Fruit fly (Drosophila melanogaster) whole organism, embryonic: ENCODE results near the gene Atox1.

Experiments
- ATbp ChIP-seq: fragments of 200-800 bp; sonication (Bioruptor generic); optimal IDR thresholded peaks from 2 replicates; lab custom pipeline; 2017; ENCODE audit warnings: missing biosample characterization, mild to moderate bottlenecking, missing genetic modification characterization, missing genetic modification reagents
- Abd-B ChIP-seq: fragments of 200-800 bp; sonication (Bioruptor generic); optimal IDR thresholded peaks from 2 replicates; lab custom pipeline; 2018; ENCODE audit warnings: missing biosample characterization, mild to moderate bottlenecking, missing genetic modification characterization, moderate library complexity
- CG10366 ChIP-seq: fragments of 200-800 bp; sonication (Bioruptor generic); IDR thresholded peaks from 2 replicates; pipeline ENCODE4 v1.3.6; 2022; ENCODE audit warnings: missing biosample characterization, missing genetic modification characterization
- CG14441 ChIP-seq: fragments of 200-800 bp; sonication (Bioruptor generic); IDR thresholded peaks from 2 replicates; pipeline ENCODE4 v1.3.6; 2022; ENCODE audit warnings: missing biosample characterization, missing genetic modification characterization
- CG16779 ChIP-seq: fragments of 200-800 bp; sonication (Bioruptor generic); IDR thresholded peaks from 2 replicates; pipeline ENCODE4 v1.3.6; 2022; ENCODE audit warnings: missing biosample characterization, missing genetic modification characterization
- CG17802 ChIP-seq: fragments of 200-800 bp; sonication (Bioruptor generic); optimal IDR thresholded peaks from 2 replicates; lab custom pipeline; 2018; ENCODE audit warnings: missing biosample characterization, mild to moderate bottlenecking, missing genetic modification characterization, moderate library complexity
- CG1832 ChIP-seq: fragments of 200-800 bp; sonication (Bioruptor generic); optimal IDR thresholded peaks from 2 replicates; lab custom pipeline; 2017; ENCODE audit warnings: missing biosample characterization, mild to moderate bottlenecking, missing genetic modification characterization, inconsistent platforms
- CG18619 ChIP-seq: fragments of 200-800 bp; sonication (Bioruptor generic); optimal IDR thresholded peaks from 3 replicates; lab custom pipeline; 2017; ENCODE audit warnings: missing biosample characterization, mild to moderate bottlenecking, missing genetic modification characterization
- CG18764 ChIP-seq: fragments of 200-800 bp; sonication (Bioruptor generic); optimal IDR thresholded peaks from 3 replicates; lab custom pipeline; 2016; ENCODE audit warnings: missing biosample characterization, missing genetic modification characterization
- CG31388 ChIP-seq: fragments of 200-800 bp; sonication (Bioruptor generic); optimal IDR thresholded peaks from 2 replicates; lab custom pipeline; 2016; ENCODE audit warnings: missing biosample characterization, missing genetic modification characterization
- CG3163 ChIP-seq: fragments of 200-800 bp; sonication (Bioruptor generic); optimal IDR thresholded peaks from 3 replicates; lab custom pipeline; 2016; ENCODE audit warnings: missing biosample characterization, missing genetic modification characterization
- CG32532 ChIP-seq: fragments of 200-800 bp; sonication (Bioruptor generic); IDR thresholded peaks from 2 replicates; pipeline ENCODE4 v1.3.6; 2022; ENCODE audit warnings: missing biosample characterization, missing genetic modification characterization
- CG34224 ChIP-seq: fragments of 200-800 bp; sonication (Bioruptor generic); IDR thresholded peaks from 3 replicates; pipeline ENCODE4 v1.3.6; 2022; ENCODE audit warnings: missing biosample characterization, missing genetic modification characterization; ENCODE audit not compliant: partially characterized antibody
- CG6254 ChIP-seq: fragments of 200-800 bp; sonication (Bioruptor generic); optimal IDR thresholded peaks from 3 replicates; lab custom pipeline; 2017; ENCODE audit warnings: mild to moderate bottlenecking, missing biosample characterization, missing genetic modification reagents, missing genetic modification characterization
- CG8089 ChIP-seq: fragments of 200-800 bp; sonication (Bioruptor generic); optimal IDR thresholded peaks from 3 replicates; lab custom pipeline; 2016; ENCODE audit warnings: missing biosample characterization, missing genetic modification characterization
- CkIIα-i1 ChIP-seq: fragments of 200-800 bp; sonication (Bioruptor generic); IDR thresholded peaks from 2 replicates; pipeline ENCODE4 v1.3.6; 2022; ENCODE audit warnings: missing biosample characterization, missing genetic modification characterization
- Dek ChIP-seq: fragments of 200-800 bp; sonication (Bioruptor generic); optimal IDR thresholded peaks from 3 replicates; lab custom pipeline; 2019; ENCODE audit warnings: missing biosample characterization, mild to moderate bottlenecking, missing genetic modification characterization, moderate library complexity
- Fer3 ChIP-seq: fragments of 200-800 bp; sonication (Bioruptor generic); optimal IDR thresholded peaks from 2 replicates; lab custom pipeline; 2018; ENCODE audit warnings: missing biosample characterization, mild to moderate bottlenecking, missing genetic modification characterization, moderate library complexity
- H2.0 ChIP-seq: fragments of 200-800 bp; sonication (Bioruptor generic); IDR thresholded peaks from 2 replicates; pipeline ENCODE4 v1.3.6; 2022; ENCODE audit warnings: missing biosample characterization, missing genetic modification characterization
- HLH3B ChIP-seq: fragments of 200-800 bp; sonication (Bioruptor generic); IDR thresholded peaks from 2 replicates; pipeline ENCODE4 v1.3.6; 2022; ENCODE audit warnings: missing biosample characterization, missing genetic modification characterization
- Lim3 ChIP-seq: fragments of 200-800 bp; sonication (Bioruptor generic); IDR thresholded peaks from 2 replicates; pipeline ENCODE4 v1.3.6; 2022; ENCODE audit warnings: missing biosample characterization, missing genetic modification characterization
- Mes4 ChIP-seq: fragments of 200-800 bp; sonication (Bioruptor generic); optimal IDR thresholded peaks from 2 replicates; lab custom pipeline; 2016; ENCODE audit warnings: missing biosample characterization, missing genetic modification characterization
- NFAT ChIP-seq: fragments of 200-800 bp; sonication (Bioruptor generic); IDR thresholded peaks from 2 replicates; pipeline ENCODE4 v1.3.6; 2022; ENCODE audit warnings: missing biosample characterization, missing genetic modification characterization
- Neu2 ChIP-seq: fragments of 200-800 bp; sonication (Bioruptor generic); optimal IDR thresholded peaks from 3 replicates; lab custom pipeline; 2016; ENCODE audit warnings: missing biosample characterization, missing genetic modification characterization, borderline replicate concordance
- Poxn ChIP-seq: fragments of 200-800 bp; sonication (Bioruptor generic); IDR thresholded peaks from 2 replicates; pipeline ENCODE4 v1.3.6; 2022; ENCODE audit warnings: missing biosample characterization, missing genetic modification characterization
- Usf ChIP-seq: fragments of 200-800 bp; sonication (Bioruptor generic); optimal IDR thresholded peaks from 2 replicates; lab custom pipeline; 2017; ENCODE audit warnings: missing genotype, missing biosample characterization, missing genetic modification characterization
- Xrp1 ChIP-seq: fragments of 200-800 bp; sonication (Bioruptor generic); IDR thresholded peaks from 2 replicates; pipeline ENCODE4 v1.3.6; 2022; ENCODE audit warnings: missing biosample characterization, missing genetic modification characterization
- al ChIP-seq: fragments of 200-800 bp; sonication (Bioruptor generic); IDR thresholded peaks from 2 replicates; pipeline ENCODE4 v1.3.6; 2022; ENCODE audit warnings: missing biosample characterization, missing genetic modification characterization
- ase ChIP-seq: fragments of 200-800 bp; sonication (Bioruptor generic); IDR thresholded peaks from 3 replicates; pipeline ENCODE4 v1.3.6; 2022; ENCODE audit warnings: missing biosample characterization, missing genetic modification characterization
- br ChIP-seq: fragments of >200 bp; optimal IDR thresholded peaks from 2 replicates; lab custom pipeline; 2017
- bsh ChIP-seq, 2 experiments: fragments of 200-800 bp; sonication (Bioruptor generic); optimal IDR thresholded peaks; 2 replicates each; lab custom pipeline; 2017 to 2018; ENCODE audit warnings: mild to moderate bottlenecking in 2 of 2, missing biosample characterization in 2 of 2, missing genetic modification characterization in 2 of 2, moderate library complexity in 1 of 2
- btn ChIP-seq: fragments of 200-800 bp; sonication (Bioruptor generic); optimal IDR thresholded peaks from 2 replicates; lab custom pipeline; 2016; ENCODE audit warnings: missing biosample characterization, missing genetic modification characterization
- cas ChIP-seq: fragments of 200-800 bp; sonication (Bioruptor generic); IDR thresholded peaks from 2 replicates; pipeline ENCODE4 v1.3.6; 2022; ENCODE audit warnings: missing biosample characterization, missing genetic modification characterization
- cato ChIP-seq: fragments of 200-800 bp; sonication (Bioruptor generic); optimal IDR thresholded peaks from 2 replicates; lab custom pipeline; 2016; ENCODE audit warnings: missing biosample characterization, missing genetic modification characterization, borderline replicate concordance
- dysf ChIP-seq: fragments of 200-800 bp; sonication (Bioruptor generic); IDR thresholded peaks from 3 replicates; pipeline ENCODE4 v1.3.6; 2022; ENCODE audit warnings: missing biosample characterization, missing genetic modification characterization
- esg ChIP-seq: fragments of 200-800 bp; sonication (Bioruptor generic); conservative IDR thresholded peaks from 2 replicates; pipeline ENCODE4 v1.3.6; 2022; ENCODE audit warnings: missing biosample characterization, missing genetic modification characterization
- exex ChIP-seq: fragments of 200-800 bp; sonication (Bioruptor generic); optimal IDR thresholded peaks from 4 replicates; lab custom pipeline; 2018; ENCODE audit warnings: missing biosample characterization, mild to moderate bottlenecking, missing genetic modification characterization, moderate library complexity
- fd102C ChIP-seq: fragments of 200-800 bp; sonication (Bioruptor generic); optimal IDR thresholded peaks from 2 replicates; lab custom pipeline; 2018; ENCODE audit warnings: missing biosample characterization, mild to moderate bottlenecking, missing genetic modification characterization, moderate library complexity
- gcm2 ChIP-seq: fragments of 200-800 bp; sonication (Bioruptor generic); optimal IDR thresholded peaks from 2 replicates; lab custom pipeline; 2016; ENCODE audit warnings: missing biosample characterization, missing genetic modification characterization
- insv ChIP-seq, 2 experiments: fragments of 200-800 bp; sonication (Bioruptor generic); optimal IDR thresholded peaks; 3 replicates each; lab custom pipeline; 2016 to 2018; ENCODE audit warnings: missing biosample characterization in 2 of 2, missing genetic modification characterization in 2 of 2
- jigr1 ChIP-seq: fragments of 200-800 bp; sonication (Bioruptor generic); IDR thresholded peaks from 3 replicates; pipeline ENCODE4 v1.3.6; 2022; ENCODE audit warnings: missing biosample characterization, missing genetic modification characterization
- klu ChIP-seq: fragments of 200-800 bp; sonication (Bioruptor generic); IDR thresholded peaks from 2 replicates; pipeline ENCODE4 v1.3.6; 2022; ENCODE audit warnings: missing biosample characterization, missing genetic modification characterization
- nerfin-1 ChIP-seq: fragments of 200-800 bp; sonication (Bioruptor generic); optimal IDR thresholded peaks from 3 replicates; lab custom pipeline; 2019; ENCODE audit warnings: missing biosample characterization, mild to moderate bottlenecking, missing genetic modification characterization, moderate library complexity
- odd ChIP-seq: fragments of 200-800 bp; sonication (Bioruptor generic); optimal IDR thresholded peaks from 2 replicates; lab custom pipeline; 2017; ENCODE audit warnings: missing biosample characterization, mild to moderate bottlenecking, missing genetic modification characterization
- pan ChIP-seq, 4 experiments: fragments of >200 bp in 3 of 4; fragments of 200-800 bp in 1 of 4; sonication (Bioruptor generic) in 1 of 4; optimal IDR thresholded peaks in 3 of 4; IDR thresholded peaks in 1 of 4; 2 replicates each; pipeline versions ENCODE4 v1.3.6 to Lab custom; 2017 to 2022; ENCODE audit warnings: missing biosample characterization in 2 of 4, missing genetic modification characterization in 2 of 4, mixed read lengths in 1 of 4
- salm ChIP-seq: fragments of 200-800 bp; sonication (Bioruptor generic); optimal IDR thresholded peaks from 2 replicates; lab custom pipeline; 2018; ENCODE audit warnings: missing biosample characterization, mild to moderate bottlenecking, missing genetic modification characterization
- sens-2 ChIP-seq: fragments of 200-800 bp; sonication (Bioruptor generic); IDR thresholded peaks from 2 replicates; pipeline ENCODE4 v1.3.6; 2022; ENCODE audit warnings: missing biosample characterization, missing genetic modification characterization
- sna ChIP-seq: fragments of 200-800 bp; sonication (Bioruptor generic); IDR thresholded peaks from 2 replicates; pipeline ENCODE4 v1.3.6; 2022; ENCODE audit warnings: missing biosample characterization, missing genetic modification characterization; ENCODE audit not compliant: partially characterized antibody
- tll ChIP-seq, 2 experiments: fragments of 200-800 bp in 1 of 2; fragments of >200 bp in 1 of 2; sonication (Bioruptor generic) in 1 of 2; optimal IDR thresholded peaks; 2 replicates each; lab custom pipeline; 2017 to 2019; ENCODE audit warnings: missing biosample characterization in 2 of 2, missing genetic modification characterization in 2 of 2, mild to moderate bottlenecking in 1 of 2, moderate library complexity in 1 of 2
- unpg ChIP-seq: fragments of 200-800 bp; sonication (Bioruptor generic); optimal IDR thresholded peaks from 3 replicates; lab custom pipeline; 2018; ENCODE audit warnings: missing biosample characterization, mild to moderate bottlenecking, missing genetic modification characterization, moderate library complexity
- wor ChIP-seq: fragments of 200-800 bp; sonication (Bioruptor generic); IDR thresholded peaks from 2 replicates; pipeline ENCODE4 v1.3.6; 2022; ENCODE audit warnings: missing biosample characterization, missing genetic modification characterization

The Atox1 gene

DNA sequence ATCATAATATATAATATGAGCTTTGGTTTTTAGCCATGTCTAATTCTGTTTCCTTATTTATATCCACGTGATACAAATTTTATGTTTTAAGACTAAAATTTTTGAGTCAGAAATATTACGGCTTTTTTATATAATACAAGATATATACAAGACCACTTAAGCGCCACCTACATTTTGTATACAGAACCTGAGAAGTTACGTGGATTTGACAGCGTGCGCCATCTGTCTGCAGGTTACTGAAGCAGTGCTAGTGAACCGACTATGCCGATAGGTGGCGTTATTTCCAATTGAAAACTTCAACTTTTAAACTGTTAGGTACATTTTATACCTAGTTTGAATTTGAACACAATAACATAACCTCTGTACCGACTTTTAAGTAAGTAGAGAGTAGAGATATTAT is 12.0 kb downstream of the Atox1 start (continued):
- TF ChIP-seq br (lab: Kevin White, UChicago) (no peak), esg (GFP tag; lab: Robert Waterston, UW) (no peak), CG18619 (GFP tag; lab: Kevin White, UChicago) (peak; percentile 14), Lim3 (GFP tag; lab: Robert Waterston, UW) (no peak), CG31388 (peak; percentile 31), CG18764 (GFP tag; lab: Kevin White, UChicago) (peak; percentile 62), btn (GFP tag; lab: Kevin White, UChicago) (no peak), CG1832 (no peak), Neu2 (GFP tag; lab: Kevin White, UChicago) (no peak), CG8089 (GFP tag; lab: Kevin White, UChicago) (peak; percentile 77), pan (optimal IDR thresholded peaks at IDR 0.05; lab: Kevin White, UChicago) (no peak), pan (GFP tag; optimal IDR thresholded peaks at IDR 0.05 in 1 of 2, IDR thresholded peaks at IDR 0.05 in 1 of 2) (peak in 1 of 2 experiments; percentile 68), CG34224 (no peak), NFAT (GFP tag; lab: Robert Waterston, UW) (peak; percentile 88), CG32532 (peak; percentile 81), ATbp (GFP tag; lab: Kevin White, UChicago) (peak; percentile 30), Xrp1 (GFP tag; lab: Robert Waterston, UW) (no peak), H2.0 (peak; percentile 63), jigr1 (GFP tag; lab: Robert Waterston, UW) (no peak), CG17802 (tag; lab: Kevin White, UChicago) (peak; percentile 17), odd (GFP tag; lab: Kevin White, UChicago) (no peak), Poxn (GFP tag; lab: Robert Waterston, UW) (no peak), cas (no peak), exex (tag; lab: Kevin White, UChicago) (no peak), fd102C (GFP tag; lab: Kevin White, UChicago) (peak; percentile 9), Dek (tag; lab: Kevin White, UChicago) (peak; percentile 57), CkIIα-i1 (GFP tag; lab: Robert Waterston, UW) (no peak), unpg (GFP tag; lab: Kevin White, UChicago) (peak; percentile 67), cato (peak; percentile 57), sna (GFP tag; lab: Robert Waterston, UW) (no peak), Usf (no peak), CG14441 (GFP tag; lab: Robert Waterston, UW) (peak; percentile 62), CG16779 (GFP tag; lab: Robert Waterston, UW) (no peak), salm (tag; lab: Kevin White, UChicago) (no peak), CG3163 (GFP tag; lab: Kevin White, UChicago) (peak; percentile 57), dysf (GFP tag; lab: Robert Waterston, UW) (peak; percentile 80), bsh (GFP tag; optimal IDR thresholded peaks at IDR 0.05; lab: Kevin White, UChicago) (peak in 1 of 2 experiments; percentile 69), al (GFP tag; lab: Robert Waterston, UW) (no peak), Mes4 (GFP tag; lab: Kevin White, UChicago) (peak; percentile 62), gcm2 (peak; percentile 47), insv (GFP tag; optimal IDR thresholded peaks at IDR 0.05; lab: Kevin White, UChicago) (peak in 1 of 2 experiments; percentile 84), HLH3B (GFP tag; lab: Robert Waterston, UW) (peak; percentile 76), sens-2 (GFP tag; lab: Robert Waterston, UW) (peak; percentile 32; the same call in 1 of the 2 replicates), Fer3 (peak; percentile 54), Abd-B (GFP tag; lab: Kevin White, UChicago) (peak; percentile 63), CG10366 (GFP tag; lab: Robert Waterston, UW) (peak; percentile 69), wor (GFP tag; lab: Robert Waterston, UW) (no peak), CG6254 (GFP tag; lab: Kevin White, UChicago) (no peak), tll (GFP tag; optimal IDR thresholded peaks at IDR 0.05; lab: Kevin White, UChicago) (no peak), klu (GFP tag; lab: Robert Waterston, UW) (no peak), nerfin-1 (no peak), ase (GFP tag; lab: Robert Waterston, UW) (peak; percentile 73)
